Worm (Caenorhabditis elegans) whole organism, mixed stage, embryonic: ENCODE data around the gene R01H10.4.
"Not testable (repeated sequence)": the region's sequence is repeated elsewhere in the genome, so short reads cannot be mapped to it uniquely, and the experiment has no call there.

Experiments
- M03D4.4 ChIP-seq: sonication (generic microtip); optimal IDR thresholded peaks from 2 replicates; lab custom pipeline; 2017; ENCODE audit warnings: mild to moderate bottlenecking, missing genetic modification characterization, missing compliant biosample characterization
- bed-3 ChIP-seq: fragments of 200-800 bp; sonication (Bioruptor generic); optimal IDR thresholded peaks from 3 replicates; lab custom pipeline; 2018; ENCODE audit warnings: mild to moderate bottlenecking, missing genetic modification characterization, moderate library complexity, missing compliant biosample characterization
- blmp-1 ChIP-seq: fragments of 150-350 bp; optimal IDR thresholded peaks from 2 replicates; lab custom pipeline; 2014; ENCODE audit warnings: missing biosample characterization, missing genetic modification characterization
- ceh-39 ChIP-seq: fragments of 150-350 bp; optimal IDR thresholded peaks from 2 replicates; lab custom pipeline; 2014; ENCODE audit warnings: missing biosample characterization, missing genetic modification characterization
- ceh-43 ChIP-seq: fragments of 200-800 bp; sonication (Bioruptor generic); optimal IDR thresholded peaks from 2 replicates; lab custom pipeline; 2018; ENCODE audit warnings: mild to moderate bottlenecking, missing genetic modification characterization, moderate library complexity, missing compliant biosample characterization
- ceh-83 ChIP-seq: fragments of 200-800 bp; sonication (Bioruptor generic); optimal IDR thresholded peaks from 2 replicates; lab custom pipeline; 2018; ENCODE audit warnings: mild to moderate bottlenecking, missing genetic modification characterization, missing compliant biosample characterization
- ces-1 ChIP-seq: fragments of 150-350 bp; optimal IDR thresholded peaks from 2 replicates; lab custom pipeline; 2014; ENCODE audit warnings: missing biosample characterization, missing genetic modification reagents, missing genetic modification characterization
- cnd-1 ChIP-seq: fragments of 200-800 bp; sonication (Bioruptor generic); optimal IDR thresholded peaks from 2 replicates; lab custom pipeline; 2018; ENCODE audit warnings: mild to moderate bottlenecking, missing genetic modification characterization, missing compliant biosample characterization
- drap-1 ChIP-seq: fragments of 200-800 bp; sonication (Bioruptor generic); optimal IDR thresholded peaks from 3 replicates; lab custom pipeline; 2018; ENCODE audit warnings: mild to moderate bottlenecking, missing genetic modification characterization, missing compliant biosample characterization
- elt-1 ChIP-seq: sonication (generic microtip); optimal IDR thresholded peaks from 2 replicates; lab custom pipeline; 2017; ENCODE audit warnings: missing genetic modification characterization, mild to moderate bottlenecking, missing compliant biosample characterization, antibody characterized with exemption, moderate library complexity, borderline replicate concordance; ENCODE audit not compliant: insufficient read depth
- elt-3 ChIP-seq: fragments of 150-350 bp; optimal IDR thresholded peaks from 2 replicates; lab custom pipeline; 2014; ENCODE audit warnings: missing biosample characterization, missing genetic modification characterization
- flh-1 ChIP-seq: fragments of 200-800 bp; sonication (Bioruptor generic); optimal IDR thresholded peaks from 2 replicates; lab custom pipeline; 2018; ENCODE audit warnings: mild to moderate bottlenecking, missing genetic modification characterization, moderate library complexity, missing compliant biosample characterization
- ham-2 ChIP-seq: fragments of 200-800 bp; sonication (Bioruptor generic); optimal IDR thresholded peaks from 2 replicates; lab custom pipeline; 2018; ENCODE audit warnings: mild to moderate bottlenecking, missing genetic modification characterization, missing compliant biosample characterization
- hlh-1 ChIP-seq: fragments of 150-350 bp; optimal IDR thresholded peaks from 2 replicates; lab custom pipeline; 2014; ENCODE audit warnings: missing biosample characterization, missing genetic modification reagents, missing genetic modification characterization
- lin-13 ChIP-seq: fragments of 150-350 bp; optimal IDR thresholded peaks from 2 replicates; lab custom pipeline; 2014; ENCODE audit warnings: missing biosample characterization, missing genetic modification characterization
- lin-32 ChIP-seq: fragments of 200-800 bp; sonication (Bioruptor generic); optimal IDR thresholded peaks from 2 replicates; lab custom pipeline; 2018; ENCODE audit warnings: mild to moderate bottlenecking, missing genetic modification characterization, missing compliant biosample characterization
- lsy-2 ChIP-seq: fragments of 150-350 bp; optimal IDR thresholded peaks from 2 replicates; lab custom pipeline; 2014; ENCODE audit warnings: missing biosample characterization, missing genetic modification characterization
- mab-5 ChIP-seq: fragments of 150-350 bp; optimal IDR thresholded peaks from 2 replicates; lab custom pipeline; 2014; ENCODE audit warnings: missing biosample characterization, missing genetic modification characterization
- mep-1 ChIP-seq: fragments of 150-350 bp; optimal IDR thresholded peaks from 2 replicates; lab custom pipeline; 2017; ENCODE audit warnings: missing biosample characterization, missing genetic modification reagents, missing genetic modification characterization, inconsistent platforms
- mls-2 ChIP-seq: sonication (generic microtip); optimal IDR thresholded peaks from 2 replicates; lab custom pipeline; 2016; ENCODE audit warnings: mild to moderate bottlenecking, missing genetic modification characterization, moderate library complexity, missing compliant biosample characterization
- nhr-12 ChIP-seq: fragments of 150-350 bp; optimal IDR thresholded peaks from 2 replicates; lab custom pipeline; 2014; ENCODE audit warnings: missing biosample characterization, missing genetic modification characterization
- nhr-2 ChIP-seq: fragments of 150-350 bp; optimal IDR thresholded peaks from 2 replicates; lab custom pipeline; 2014; ENCODE audit warnings: missing biosample characterization, missing genetic modification characterization
- nhr-237 ChIP-seq: fragments of 150-350 bp; optimal IDR thresholded peaks from 2 replicates; lab custom pipeline; 2014; ENCODE audit warnings: missing biosample characterization, missing genetic modification characterization
- nhr-28 ChIP-seq: fragments of 150-350 bp; optimal IDR thresholded peaks from 2 replicates; lab custom pipeline; 2014; ENCODE audit warnings: missing biosample characterization, missing genetic modification characterization
- nhr-76 ChIP-seq: sonication (generic microtip); optimal IDR thresholded peaks from 2 replicates; lab custom pipeline; 2017; ENCODE audit warnings: missing biosample characterization, missing genetic modification characterization
- pha-4 ChIP-seq: fragments of 150-350 bp; optimal IDR thresholded peaks from 2 replicates; lab custom pipeline; 2018; ENCODE audit warnings: missing biosample characterization, missing genetic modification reagents, missing genetic modification characterization
- sem-2 ChIP-seq: fragments of 200-800 bp; sonication (Bioruptor generic); optimal IDR thresholded peaks from 2 replicates; lab custom pipeline; 2018; ENCODE audit warnings: mild to moderate bottlenecking, missing genetic modification characterization, missing compliant biosample characterization
- snpc-4 ChIP-seq: fragments of 150-350 bp; optimal IDR thresholded peaks from 2 replicates; lab custom pipeline; 2014; ENCODE audit warnings: missing biosample characterization, missing genetic modification characterization
- sptf-1 ChIP-seq: sonication (generic microtip); optimal IDR thresholded peaks from 2 replicates; lab custom pipeline; 2017; ENCODE audit warnings: mild to moderate bottlenecking, missing genetic modification characterization, moderate library complexity, missing compliant biosample characterization
- tbx-8 ChIP-seq: fragments of 200-800 bp; sonication (Bioruptor generic); optimal IDR thresholded peaks from 2 replicates; lab custom pipeline; 2018; ENCODE audit warnings: mild to moderate bottlenecking, missing genetic modification characterization, moderate library complexity, missing compliant biosample characterization
- unc-120 ChIP-seq: sonication (generic microtip); optimal IDR thresholded peaks from 2 replicates; lab custom pipeline; 2017; ENCODE audit warnings: missing genetic modification characterization, missing compliant biosample characterization; ENCODE audit not compliant: poor library complexity, severe bottlenecking
- unc-39 ChIP-seq: fragments of 150-350 bp; optimal IDR thresholded peaks from 2 replicates; lab custom pipeline; 2014; ENCODE audit warnings: missing biosample characterization, missing genetic modification characterization
- unc-62 ChIP-seq: fragments of 150-350 bp; optimal IDR thresholded peaks from 2 replicates; lab custom pipeline; 2014; ENCODE audit warnings: missing biosample characterization, missing genetic modification reagents, missing genetic modification characterization
- zip-8 ChIP-seq: fragments of 150-350 bp; optimal IDR thresholded peaks from 2 replicates; lab custom pipeline; 2014; ENCODE audit warnings: missing biosample characterization, missing genetic modification characterization
- ztf-11 ChIP-seq: fragments of 150-350 bp; optimal IDR thresholded peaks from 2 replicates; lab custom pipeline; 2014; ENCODE audit warnings: missing biosample characterization, missing genetic modification characterization

Gene R01H10.4

ce11 chrIII:10216585-10217278, 37.9 kb upstream of the R01H10.4 start, which contains the start of gene cts-1 (continued):
- TF ChIP-seq ham-2 (GFP tag; lab: Kevin White, UChicago) (no peak), ceh-39 (tag; lab: Kevin White, UChicago) (no peak), hlh-1 (tag; lab: Kevin White, UChicago) (peak; percentile 23), nhr-76 (tag; lab: Kevin White, UChicago) (no peak), ztf-11 (tag; lab: Kevin White, UChicago) (no peak), mep-1 (tag; lab: Kevin White, UChicago) (peak; percentile 49), blmp-1 (tag; lab: Kevin White, UChicago) (no peak), ceh-43 (GFP tag; lab: Kevin White, UChicago) (no peak)

ce11 chrIII:10218587-10218986, 36.0 kb upstream of the R01H10.4 start, which contains the start of the genes rde-4 and cox-14:
Gene rde-4, minus strand, starts transcription at chrIII:10218646.
Gene cox-14, plus strand, starts transcription at chrIII:10218942.
- TF ChIP-seq nhr-2 (tag; lab: Kevin White, UChicago), result no peak
- TF ChIP-seq sem-2 (GFP tag; lab: Kevin White, UChicago), result no peak
- TF ChIP-seq ztf-11 (tag; lab: Kevin White, UChicago), result no peak
- TF ChIP-seq drap-1 (GFP tag; lab: Kevin White, UChicago), result no peak
- TF ChIP-seq ceh-39 (tag; lab: Kevin White, UChicago), result no peak
- peak; percentile 88 for TF ChIP-seq mep-1 (tag; lab: Kevin White, UChicago)
- no peak for TF ChIP-seq snpc-4 (tag; lab: Kevin White, UChicago)
- TF ChIP-seq cnd-1 (tag; lab: Kevin White, UChicago), result no peak
- peak; percentile 60 for TF ChIP-seq nhr-237
- peak; percentile 3 for TF ChIP-seq unc-62
- TF ChIP-seq bed-3 (GFP tag; lab: Kevin White, UChicago), result no peak
- peak; percentile 83 for TF ChIP-seq ces-1 (GFP tag; lab: Kevin White, UChicago)
- TF ChIP-seq nhr-12 (tag; lab: Kevin White, UChicago), result no peak
- no peak for TF ChIP-seq M03D4.4 (tag; lab: Kevin White, UChicago)
- TF ChIP-seq elt-3, result no peak
- no peak for TF ChIP-seq sptf-1 (tag; lab: Kevin White, UChicago)
- no peak for TF ChIP-seq blmp-1 (tag; lab: Kevin White, UChicago)
- TF ChIP-seq nhr-76 (tag; lab: Kevin White, UChicago), result no peak
- no peak for TF ChIP-seq nhr-28 (tag; lab: Kevin White, UChicago)
- no peak for TF ChIP-seq unc-39 (tag; lab: Kevin White, UChicago)
- TF ChIP-seq pha-4 (tag; lab: Kevin White, UChicago), result peak; percentile 49
- no peak for TF ChIP-seq mls-2
- no peak for TF ChIP-seq lin-32 (GFP tag; lab: Kevin White, UChicago)
- TF ChIP-seq ceh-43 (GFP tag; lab: Kevin White, UChicago), result no peak
- TF ChIP-seq ceh-83 (GFP tag; lab: Kevin White, UChicago), result no peak
- peak; percentile 39 for TF ChIP-seq hlh-1 (tag; lab: Kevin White, UChicago)
- no peak for TF ChIP-seq mab-5 (tag; lab: Kevin White, UChicago)
- TF ChIP-seq ham-2 (GFP tag; lab: Kevin White, UChicago), result no peak
- TF ChIP-seq tbx-8 (GFP tag; lab: Kevin White, UChicago), result no peak
- no peak for TF ChIP-seq flh-1 (GFP tag; lab: Kevin White, UChicago)
- peak; percentile 63 for TF ChIP-seq lin-13
- peak; percentile 1 for TF ChIP-seq unc-120 (tag; lab: Kevin White, UChicago)
- peak; percentile 99 for TF ChIP-seq lsy-2
- TF ChIP-seq elt-1, result no peak
- TF ChIP-seq zip-8 (tag; lab: Kevin White, UChicago), result no peak

ce11 chrIII:10221860-10222259, 32.8 kb upstream of the R01H10.4 start, which contains the start of gene Y70G10A.4:
Gene Y70G10A.4, plus strand, starts transcription at chrIII:10222160.
- TF ChIP-seq flh-1 (GFP tag; lab: Kevin White, UChicago); ceh-39 (tag; lab: Kevin White, UChicago); bed-3 (GFP tag; lab: Kevin White, UChicago): not testable (repeated sequence)
